Worm (Caenorhabditis elegans): Measurements from ENCODE around the gene C35A5.5.

The C35A5.5 gene

ce11 chrV:10505553-10505952, at the start of gene C35A5.5:
Gene C35A5.5, plus strand, starts transcription at chrV:10505853.
- no peak for TF ChIP-seq dve-1 (tag; optimal IDR thresholded peaks at IDR 0.05; ENCODE audit: insufficient read depth)
- no peak for TF ChIP-seq fkh-10 (GFP tag; optimal IDR thresholded peaks at IDR 0.05)
- TF ChIP-seq lir-3 (tag; optimal IDR thresholded peaks at IDR 0.05), result no peak
- no peak for TF ChIP-seq ceh-44 (GFP tag; IDR thresholded peaks at IDR 0.05)
- TF ChIP-seq F49E8.2 (tag; optimal IDR thresholded peaks at IDR 0.05; ENCODE audit: borderline replicate concordance), result no peak
- no peak for TF ChIP-seq ceh-32 (tag; optimal IDR thresholded peaks at IDR 0.05; ENCODE audit: poor library complexity)
- no peak for TF ChIP-seq snpc-4 (tag; optimal IDR thresholded peaks at IDR 0.05)
- no peak for TF ChIP-seq skn-1 (tag; optimal IDR thresholded peaks at IDR 0.05)
- no peak for TF ChIP-seq dmd-8 (GFP tag; IDR thresholded peaks at IDR 0.05)
- no peak for TF ChIP-seq unc-39 (tag; optimal IDR thresholded peaks at IDR 0.05)
- no peak for TF ChIP-seq ZK337.2 (GFP tag; IDR thresholded peaks at IDR 0.05)
- TF ChIP-seq lin-1 (GFP tag; IDR thresholded peaks at IDR 0.05), result no peak
- TF ChIP-seq zag-1 (tag; optimal IDR thresholded peaks at IDR 0.05), result no peak
- no peak for TF ChIP-seq nhr-77 (tag; optimal IDR thresholded peaks at IDR 0.05)

ce11 chrV:10456801-10457200, 48.9 kb upstream of the C35A5.5 start:
- TF ChIP-seq snpc-1.2 (GFP tag; IDR thresholded peaks at IDR 0.05), result 0 out of 2 replicates have a peak, but pooled peaks have one; percentile 46

- TF ChIP-seq nhr-11 (tag; optimal IDR thresholded peaks at IDR 0.05), result no peak
- TF ChIP-seq zag-1 (tag; optimal IDR thresholded peaks at IDR 0.05), result no peak
- TF ChIP-seq unc-130 (GFP tag; optimal IDR thresholded peaks at IDR 0.05), result no peak
- no peak for TF ChIP-seq nhr-25 (tag; optimal IDR thresholded peaks at IDR 0.05; ENCODE audit: borderline replicate concordance, insufficient read depth)
- TF ChIP-seq tra-1 (GFP tag; IDR thresholded peaks at IDR 0.05), result no peak
- no peak for TF ChIP-seq saeg-2 (GFP tag; IDR thresholded peaks at IDR 0.05)
- no peak for TF ChIP-seq zfp-2 (tag; optimal IDR thresholded peaks at IDR 0.05)
- no peak for TF ChIP-seq F44E2.7 (GFP tag; IDR thresholded peaks at IDR 0.05)
- no peak for TF ChIP-seq madf-9 (GFP tag; conservative IDR thresholded peaks at IDR 0.05)
- no peak for TF ChIP-seq aly-2 (tag; optimal IDR thresholded peaks at IDR 0.05)
Observed at ce11 chrV:10457247-10457646, 48.4 kb upstream of the C35A5.5 start, which contains the start of gene F22E12.1. Gene F22E12.1, minus strand, starts transcription at chrV:10457347.

- TF ChIP-seq php-3 (GFP tag; IDR thresholded peaks at IDR 0.05) (no peak), zip-2 (tag; optimal IDR thresholded peaks at IDR 0.05) (no peak), unc-130 (GFP tag; optimal IDR thresholded peaks at IDR 0.05) (no peak), unc-62 (GFP tag; optimal IDR thresholded peaks at IDR 0.05 in 1 of 2) (peak in 1 of 2 experiments; percentile 82), unc-62 (tag; optimal IDR thresholded peaks at IDR 0.05) (no peak), zip-11 (GFP tag; IDR thresholded peaks at IDR 0.05) (no peak), ceh-20 (GFP tag; IDR thresholded peaks at IDR 0.05) (no peak), F49E8.2 (tag; optimal IDR thresholded peaks at IDR 0.05; ENCODE audit: borderline replicate concordance) (no peak), ceh-32 (tag; optimal IDR thresholded peaks at IDR 0.05; ENCODE audit: poor library complexity) (no peak), nhr-28 (tag; optimal IDR thresholded peaks at IDR 0.05) (peak; percentile 4), dpl-1 (GFP tag; optimal IDR thresholded peaks at IDR 0.05) (no peak), aha-1 (tag) (no peak), F26F4.8 (GFP tag; conservative IDR thresholded peaks at IDR 0.05) (no peak), ztf-11 (tag; optimal IDR thresholded peaks at IDR 0.05) (no peak)
Observed at ce11 chrV:10460685-10461084, 45.0 kb upstream of the C35A5.5 start.

ce11 chrV:10462066-10462465, 43.6 kb upstream of the C35A5.5 start, which contains the start of gene chw-1:
Gene chw-1, plus strand, starts transcription at chrV:10462282.
- TF ChIP-seq nhr-111 (GFP tag; optimal IDR thresholded peaks at IDR 0.05), result no peak
- TF ChIP-seq unc-62 (GFP tag; optimal IDR thresholded peaks at IDR 0.05 in 1 of 2), result peak in 1 of 2 experiments; percentile 94
- TF ChIP-seq unc-62 (tag; optimal IDR thresholded peaks at IDR 0.05), result no peak
- no peak for TF ChIP-seq Y75B8A.6 (GFP tag; IDR thresholded peaks at IDR 0.05)
- TF ChIP-seq F10B5.3 (tag; optimal IDR thresholded peaks at IDR 0.05), result no peak

Data from whole organism, L4 larva.